Worm (Caenorhabditis elegans): Measurements from ENCODE around the gene M03E7.3.

The M03E7.3 gene

ce11 chrV:5594315-5594714 lies 20.5 kb upstream of the M03E7.3 start, which contains the start of gene crn-2:
Gene crn-2 (plus strand): TSS chrV:5594615.
- TF ChIP-seq tra-4 (tag; optimal IDR thresholded peaks at IDR 0.05) (no peak), ets-7 (tag; optimal IDR thresholded peaks at IDR 0.05) (no peak), tbx-11 (GFP tag; IDR thresholded peaks at IDR 0.05) (no peak), pes-1 (GFP tag; IDR thresholded peaks at IDR 0.05) (no peak), F13C5.2 (tag; optimal IDR thresholded peaks at IDR 0.05) (no peak), hmg-4 (GFP tag; optimal IDR thresholded peaks at IDR 0.05) (no peak), sea-1 (GFP tag; conservative IDR thresholded peaks at IDR 0.05) (no peak)

ce11 chrV:5596391-5597030 lies 18.3 kb upstream of the M03E7.3 start, which contains the start of gene zhit-1:
Gene zhit-1 (minus strand): TSS chrV:5596551.
- no peak for TF ChIP-seq flt-1 (GFP tag; IDR thresholded peaks at IDR 0.05)
- no peak for TF ChIP-seq hmbx-1 (tag; optimal IDR thresholded peaks at IDR 0.05)
- no peak for TF ChIP-seq ets-7 (tag; optimal IDR thresholded peaks at IDR 0.05)
- no peak for TF ChIP-seq scrt-1 (GFP tag; IDR thresholded peaks at IDR 0.05)
- no peak for TF ChIP-seq ceh-13 (GFP tag; optimal IDR thresholded peaks at IDR 0.05)
- no peak for TF ChIP-seq ceh-36 (tag; optimal IDR thresholded peaks at IDR 0.05)
- no peak for TF ChIP-seq hnd-1 (tag; optimal IDR thresholded peaks at IDR 0.05)
- TF ChIP-seq sea-1 (GFP tag; conservative IDR thresholded peaks at IDR 0.05): no peak
- no peak for TF ChIP-seq ama-1 (optimal IDR thresholded peaks at IDR 0.05)
- no peak for TF ChIP-seq F13C5.2 (tag; optimal IDR thresholded peaks at IDR 0.05)

DNA sequence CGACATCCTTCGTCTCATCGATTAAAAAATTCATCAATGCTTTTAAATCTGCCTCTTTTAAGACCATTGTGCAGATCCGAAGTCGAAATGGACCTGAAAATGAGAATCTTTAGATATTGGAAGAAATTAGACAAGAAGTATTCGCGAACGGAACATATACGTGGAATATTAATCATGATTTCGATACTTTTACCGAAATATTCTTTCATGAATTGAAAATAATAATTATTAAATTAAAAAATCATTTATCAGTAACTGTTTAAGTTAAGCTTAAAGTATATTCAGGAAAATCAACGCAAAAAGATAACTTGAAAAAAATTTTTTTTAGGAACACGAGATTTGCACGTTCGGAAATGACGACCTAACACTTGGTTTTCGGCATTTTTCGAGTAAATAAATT lies 13.6 kb upstream of the M03E7.3 start, which contains the start of gene CD4.8:
Gene CD4.8 (minus strand): TSS at position 101 of the 400 bp plus-strand sequence.
- TF ChIP-seq hmbx-1 (tag; optimal IDR thresholded peaks at IDR 0.05): no peak
- no peak for TF ChIP-seq sea-1 (GFP tag; conservative IDR thresholded peaks at IDR 0.05)
- no peak for TF ChIP-seq B0310.2 (tag; optimal IDR thresholded peaks at IDR 0.05)
- TF ChIP-seq flt-1 (GFP tag; IDR thresholded peaks at IDR 0.05): no peak

ce11 chrV:5606255-5606654 lies 8.6 kb upstream of the M03E7.3 start, which contains the start of gene CD4.1:
Gene CD4.1 (plus strand): TSS chrV:5606555.
- no peak for TF ChIP-seq ets-7 (tag; optimal IDR thresholded peaks at IDR 0.05)
- TF ChIP-seq scrt-1 (GFP tag; IDR thresholded peaks at IDR 0.05): no peak

- TF ChIP-seq scrt-1 (GFP tag; IDR thresholded peaks at IDR 0.05): no peak
- TF ChIP-seq hmg-4 (GFP tag; optimal IDR thresholded peaks at IDR 0.05): no peak
- no peak for TF ChIP-seq flt-1 (GFP tag; IDR thresholded peaks at IDR 0.05)
- no peak for TF ChIP-seq tra-4 (tag; optimal IDR thresholded peaks at IDR 0.05)
- TF ChIP-seq hmbx-1 (tag; optimal IDR thresholded peaks at IDR 0.05): no peak
- TF ChIP-seq sea-1 (GFP tag; conservative IDR thresholded peaks at IDR 0.05): no peak
- no peak for TF ChIP-seq F13C5.2 (tag; optimal IDR thresholded peaks at IDR 0.05)
- TF ChIP-seq tbx-11 (GFP tag; IDR thresholded peaks at IDR 0.05): no peak
- no peak for TF ChIP-seq ceh-36 (tag; optimal IDR thresholded peaks at IDR 0.05)
- no peak for TF ChIP-seq ets-7 (tag; optimal IDR thresholded peaks at IDR 0.05)
- no peak for TF ChIP-seq ceh-13 (GFP tag; optimal IDR thresholded peaks at IDR 0.05)
- TF ChIP-seq B0310.2 (tag; optimal IDR thresholded peaks at IDR 0.05): no peak
- TF ChIP-seq aly-1 (tag; optimal IDR thresholded peaks at IDR 0.05): no peak
- TF ChIP-seq tbx-37 (GFP tag; conservative IDR thresholded peaks at IDR 0.05): no peak
- TF ChIP-seq ama-1 (optimal IDR thresholded peaks at IDR 0.05): no peak
- no peak for TF ChIP-seq hnd-1 (tag; optimal IDR thresholded peaks at IDR 0.05)
- no peak for TF ChIP-seq pes-1 (GFP tag; IDR thresholded peaks at IDR 0.05)
Observed at ce11 chrV:5610186-5610585, 4.6 kb upstream of the M03E7.3 start.

- TF ChIP-seq ama-1 (optimal IDR thresholded peaks at IDR 0.05): no peak
- no peak for TF ChIP-seq F13C5.2 (tag; optimal IDR thresholded peaks at IDR 0.05)
- TF ChIP-seq hnd-1 (tag; optimal IDR thresholded peaks at IDR 0.05): no peak
- TF ChIP-seq scrt-1 (GFP tag; IDR thresholded peaks at IDR 0.05): no peak
Observed at ce11 chrV:5613109-5613508, 1.7 kb upstream of the M03E7.3 start, which contains the start of gene lrpc-1. Gene lrpc-1 (minus strand): TSS chrV:5613209.

DNA sequence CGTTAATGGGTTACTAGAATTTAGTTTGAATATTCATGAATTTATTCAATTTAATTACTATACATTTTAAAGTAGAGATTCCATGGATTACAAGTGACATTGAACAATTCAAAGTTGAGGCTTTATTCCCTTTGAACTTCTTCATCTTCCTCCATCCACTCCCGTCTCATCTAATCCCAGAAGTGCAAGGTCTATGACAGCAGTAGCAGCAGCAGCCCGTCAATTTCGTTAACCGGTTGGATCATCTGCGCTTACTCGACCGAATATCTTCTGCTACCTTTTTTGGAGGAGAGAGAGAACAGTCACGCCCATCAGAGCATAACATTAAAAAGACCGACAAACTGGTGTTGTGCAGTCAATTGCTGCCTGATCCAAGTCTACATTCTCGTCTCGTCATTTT lies 2.5 kb downstream of the M03E7.3 start, which contains the start of gene M03E7.2:
Gene M03E7.2 (plus strand): TSS at position 301 of the 400 bp plus-strand sequence.
- TF ChIP-seq sea-1 (GFP tag; conservative IDR thresholded peaks at IDR 0.05) (no peak), tra-4 (tag; optimal IDR thresholded peaks at IDR 0.05) (no peak), pes-1 (GFP tag; IDR thresholded peaks at IDR 0.05) (no peak), tbx-11 (GFP tag; IDR thresholded peaks at IDR 0.05) (no peak), scrt-1 (GFP tag; IDR thresholded peaks at IDR 0.05) (no peak), hmg-4 (GFP tag; optimal IDR thresholded peaks at IDR 0.05) (no peak), hmbx-1 (tag; optimal IDR thresholded peaks at IDR 0.05) (no peak), ceh-13 (GFP tag; optimal IDR thresholded peaks at IDR 0.05) (no peak), tbx-37 (GFP tag; conservative IDR thresholded peaks at IDR 0.05) (no peak), hnd-1 (tag; optimal IDR thresholded peaks at IDR 0.05) (no peak), ama-1 (optimal IDR thresholded peaks at IDR 0.05) (no peak), flt-1 (GFP tag; IDR thresholded peaks at IDR 0.05) (no peak), ceh-36 (tag; optimal IDR thresholded peaks at IDR 0.05) (no peak), B0310.2 (tag; optimal IDR thresholded peaks at IDR 0.05) (no peak), F13C5.2 (tag; optimal IDR thresholded peaks at IDR 0.05) (no peak), ets-7 (tag; optimal IDR thresholded peaks at IDR 0.05) (no peak)

ce11 chrV:5619372-5619771 lies 4.5 kb downstream of the M03E7.3 start:
- no peak for TF ChIP-seq B0310.2 (tag; optimal IDR thresholded peaks at IDR 0.05)
- no peak for TF ChIP-seq ceh-13 (GFP tag; optimal IDR thresholded peaks at IDR 0.05)
- TF ChIP-seq ama-1 (optimal IDR thresholded peaks at IDR 0.05): no peak
- TF ChIP-seq pes-1 (GFP tag; IDR thresholded peaks at IDR 0.05): no peak
- no peak for TF ChIP-seq scrt-1 (GFP tag; IDR thresholded peaks at IDR 0.05)
- TF ChIP-seq ceh-36 (tag; optimal IDR thresholded peaks at IDR 0.05): no peak
- no peak for TF ChIP-seq tbx-37 (GFP tag; conservative IDR thresholded peaks at IDR 0.05)
- TF ChIP-seq F13C5.2 (tag; optimal IDR thresholded peaks at IDR 0.05): no peak
- no peak for TF ChIP-seq hmbx-1 (tag; optimal IDR thresholded peaks at IDR 0.05)
- no peak for TF ChIP-seq tra-4 (tag; optimal IDR thresholded peaks at IDR 0.05)

Data from whole organism, early embryonic.